Fruit fly (Drosophila melanogaster) Kc167 (cell line): ENCODE results near the gene obst-H.

Source experiments
- Myc ChIP-seq: fragments of >200 bp; optimal IDR thresholded peaks from 2 replicates; lab custom pipeline; 2017; ENCODE audit warnings: missing external identifiers
- Sin3A ChIP-seq: fragments of >200 bp; optimal IDR thresholded peaks from 2 replicates; lab custom pipeline; 2018; ENCODE audit warnings: missing external identifiers
- psq ChIP-seq: fragments of >200 bp; optimal IDR thresholded peaks from 2 replicates; lab custom pipeline; 2017; ENCODE audit warnings: missing external identifiers

- TF ChIP-seq psq (lab: Kevin White, UChicago) = no peak
- TF ChIP-seq Myc = no peak
- no peak for TF ChIP-seq Sin3A (lab: Kevin White, UChicago)
These were observed 39.7 kb upstream of the obst-H start for dm6 chr3L:15568748-15569147.
